Worm (Caenorhabditis elegans): ENCODE data around the gene F20D6.2.

The F20D6.2 gene

ce11 chrV:8185737-8186136, at the start of gene F20D6.2:
Gene F20D6.2, plus strand, starts transcription at chrV:8186037.
- TF ChIP-seq ztf-23 (GFP tag; IDR thresholded peaks at IDR 0.05) (no peak), tab-1 (GFP tag; IDR thresholded peaks at IDR 0.05) (no peak), ztf-29 (GFP tag; IDR thresholded peaks at IDR 0.05) (no peak), flt-1 (GFP tag; IDR thresholded peaks at IDR 0.05) (no peak), T22C8.4 (GFP tag; IDR thresholded peaks at IDR 0.05) (no peak)

ce11 chrV:8143605-8144004, 42.2 kb upstream of the F20D6.2 start, which contains the start of gene D1014.2:
Gene D1014.2, plus strand, starts transcription at chrV:8143905.
- TF ChIP-seq T22C8.4 (GFP tag; IDR thresholded peaks at IDR 0.05) (no peak), flt-1 (GFP tag; IDR thresholded peaks at IDR 0.05) (no peak), cog-1 (tag; optimal IDR thresholded peaks at IDR 0.05) (no peak), ztf-23 (GFP tag; IDR thresholded peaks at IDR 0.05) (no peak), klf-2 (GFP tag; conservative IDR thresholded peaks at IDR 0.05) (no peak), med-1 (GFP tag; optimal IDR thresholded peaks at IDR 0.05; ENCODE audit: insufficient read depth) (no peak), ref-1 (GFP tag; conservative IDR thresholded peaks at IDR 0.05) (no peak), tab-1 (GFP tag; IDR thresholded peaks at IDR 0.05) (no peak), ztf-29 (GFP tag; IDR thresholded peaks at IDR 0.05) (no peak)

ce11 chrV:8144515-8144914, 41.3 kb upstream of the F20D6.2 start:
- no peak for TF ChIP-seq T22C8.4 (GFP tag; IDR thresholded peaks at IDR 0.05)
- TF ChIP-seq tab-1 (GFP tag; IDR thresholded peaks at IDR 0.05): no peak
- no peak for TF ChIP-seq ztf-29 (GFP tag; IDR thresholded peaks at IDR 0.05)
- no peak for TF ChIP-seq med-1 (GFP tag; optimal IDR thresholded peaks at IDR 0.05; ENCODE audit: insufficient read depth)
- TF ChIP-seq ztf-23 (GFP tag; IDR thresholded peaks at IDR 0.05): no peak
- no peak for TF ChIP-seq flt-1 (GFP tag; IDR thresholded peaks at IDR 0.05)
- no peak for TF ChIP-seq klf-2 (GFP tag; conservative IDR thresholded peaks at IDR 0.05)
- no peak for TF ChIP-seq ref-1 (GFP tag; conservative IDR thresholded peaks at IDR 0.05)
- no peak for TF ChIP-seq cog-1 (tag; optimal IDR thresholded peaks at IDR 0.05)

ce11 chrV:8145329-8145728, 40.5 kb upstream of the F20D6.2 start, which contains the start of gene D1014.13:
Gene D1014.13, plus strand, starts transcription at chrV:8145629.
- TF ChIP-seq T22C8.4 (GFP tag; IDR thresholded peaks at IDR 0.05) (no peak), med-1 (GFP tag; optimal IDR thresholded peaks at IDR 0.05; ENCODE audit: insufficient read depth) (no peak), ref-1 (GFP tag; conservative IDR thresholded peaks at IDR 0.05) (no peak), klf-2 (GFP tag; conservative IDR thresholded peaks at IDR 0.05) (no peak), tab-1 (GFP tag; IDR thresholded peaks at IDR 0.05) (no peak)

ce11 chrV:8155743-8156142, 30.1 kb upstream of the F20D6.2 start:
- TF ChIP-seq ztf-29 (GFP tag; IDR thresholded peaks at IDR 0.05) (no peak), klf-2 (GFP tag; conservative IDR thresholded peaks at IDR 0.05) (no peak), ref-1 (GFP tag; conservative IDR thresholded peaks at IDR 0.05) (no peak), tab-1 (GFP tag; IDR thresholded peaks at IDR 0.05) (no peak), flt-1 (GFP tag; IDR thresholded peaks at IDR 0.05) (no peak), T22C8.4 (GFP tag; IDR thresholded peaks at IDR 0.05) (no peak), ztf-23 (GFP tag; IDR thresholded peaks at IDR 0.05) (no peak), med-1 (GFP tag; optimal IDR thresholded peaks at IDR 0.05; ENCODE audit: insufficient read depth) (no peak), cog-1 (tag; optimal IDR thresholded peaks at IDR 0.05) (no peak)

- TF ChIP-seq T22C8.4 (GFP tag; IDR thresholded peaks at IDR 0.05) (no peak), flt-1 (GFP tag; IDR thresholded peaks at IDR 0.05) (no peak)
Measured at ce11 chrV:8157446-8157845, 28.4 kb upstream of the F20D6.2 start, which contains the start of gene sul-2. Gene sul-2, plus strand, starts transcription at chrV:8157746.

ce11 chrV:8159629-8160028, 26.2 kb upstream of the F20D6.2 start, which contains the start of gene F20D6.6:
Gene F20D6.6, plus strand, starts transcription at chrV:8159929.
- no peak for TF ChIP-seq med-1 (GFP tag; optimal IDR thresholded peaks at IDR 0.05; ENCODE audit: insufficient read depth)
- no peak for TF ChIP-seq ztf-29 (GFP tag; IDR thresholded peaks at IDR 0.05)
- TF ChIP-seq ref-1 (GFP tag; conservative IDR thresholded peaks at IDR 0.05): no peak
- no peak for TF ChIP-seq klf-2 (GFP tag; conservative IDR thresholded peaks at IDR 0.05)
- no peak for TF ChIP-seq flt-1 (GFP tag; IDR thresholded peaks at IDR 0.05)
- TF ChIP-seq tab-1 (GFP tag; IDR thresholded peaks at IDR 0.05): no peak
- TF ChIP-seq ztf-23 (GFP tag; IDR thresholded peaks at IDR 0.05): no peak
- TF ChIP-seq T22C8.4 (GFP tag; IDR thresholded peaks at IDR 0.05): no peak
- no peak for TF ChIP-seq cog-1 (tag; optimal IDR thresholded peaks at IDR 0.05)

ce11 chrV:8161699-8162098, 24.1 kb upstream of the F20D6.2 start, which contains the start of gene F20D6.5:
Gene F20D6.5, plus strand, starts transcription at chrV:8161957.
- TF ChIP-seq cog-1 (tag; optimal IDR thresholded peaks at IDR 0.05): no peak
- TF ChIP-seq flt-1 (GFP tag; IDR thresholded peaks at IDR 0.05): no peak
- TF ChIP-seq ref-1 (GFP tag; conservative IDR thresholded peaks at IDR 0.05): no peak
- no peak for TF ChIP-seq T22C8.4 (GFP tag; IDR thresholded peaks at IDR 0.05)
- no peak for TF ChIP-seq med-1 (GFP tag; optimal IDR thresholded peaks at IDR 0.05; ENCODE audit: insufficient read depth)
- TF ChIP-seq ztf-23 (GFP tag; IDR thresholded peaks at IDR 0.05): no peak
- no peak for TF ChIP-seq ztf-29 (GFP tag; IDR thresholded peaks at IDR 0.05)
- TF ChIP-seq klf-2 (GFP tag; conservative IDR thresholded peaks at IDR 0.05): no peak
- no peak for TF ChIP-seq tab-1 (GFP tag; IDR thresholded peaks at IDR 0.05)

- TF ChIP-seq flt-1 (GFP tag; IDR thresholded peaks at IDR 0.05): no peak
- no peak for TF ChIP-seq med-1 (GFP tag; optimal IDR thresholded peaks at IDR 0.05; ENCODE audit: insufficient read depth)
- no peak for TF ChIP-seq ref-1 (GFP tag; conservative IDR thresholded peaks at IDR 0.05)
- TF ChIP-seq tab-1 (GFP tag; IDR thresholded peaks at IDR 0.05): no peak
- TF ChIP-seq ztf-23 (GFP tag; IDR thresholded peaks at IDR 0.05): no peak
- no peak for TF ChIP-seq T22C8.4 (GFP tag; IDR thresholded peaks at IDR 0.05)
- no peak for TF ChIP-seq klf-2 (GFP tag; conservative IDR thresholded peaks at IDR 0.05)
- TF ChIP-seq cog-1 (tag; optimal IDR thresholded peaks at IDR 0.05): no peak
- no peak for TF ChIP-seq ztf-29 (GFP tag; IDR thresholded peaks at IDR 0.05)
Measured at ce11 chrV:8163199-8163598, 22.6 kb upstream of the F20D6.2 start.

- TF ChIP-seq cog-1 (tag; optimal IDR thresholded peaks at IDR 0.05) (no peak), tab-1 (GFP tag; IDR thresholded peaks at IDR 0.05) (no peak), ref-1 (GFP tag; conservative IDR thresholded peaks at IDR 0.05) (no peak), med-1 (GFP tag; optimal IDR thresholded peaks at IDR 0.05; ENCODE audit: insufficient read depth) (no peak)
Measured at ce11 chrV:8168219-8168962, 17.4 kb upstream of the F20D6.2 start, which contains the start of gene F20D6.8. Gene F20D6.8, minus strand, starts transcription at chrV:8168269.
